Fruit fly (Drosophila melanogaster): Measurements from ENCODE around the gene CG13040.
A peak's percentile ranks its signal among the peaks of the same experiment; 100 is the strongest.

The CG13040 gene

dm6 chr3L:16328207-16328891 is 1.8 kb upstream of the CG13040 start, which contains the start of gene CG13058 (continued):
- TF ChIP-seq zen (tag; optimal IDR thresholded peaks at IDR 0.05) (no peak), Mrtf (GFP tag; IDR thresholded peaks at IDR 0.05) (no peak), CG11560 (tag; IDR thresholded peaks at IDR 0.05) (0 out of 3 replicates have a peak, but pooled peaks have one; percentile 41), Dip2 (GFP tag; IDR thresholded peaks at IDR 0.05) (no peak), da (GFP tag; optimal IDR thresholded peaks at IDR 0.05) (no peak), nom (GFP tag; optimal IDR thresholded peaks at IDR 0.05) (no peak), E2f2 (GFP tag; IDR thresholded peaks at IDR 0.05) (peak; percentile 56), cato (GFP tag; optimal IDR thresholded peaks at IDR 0.05; ENCODE audit: borderline replicate concordance) (no peak), CG14014 (GFP tag; IDR thresholded peaks at IDR 0.05) (peak; percentile 82), Sry-δ (GFP tag; optimal IDR thresholded peaks at IDR 0.05) (peak; percentile 32), CG7963 (GFP tag; IDR thresholded peaks at IDR 0.05; ENCODE audit: partially characterized antibody) (no peak), CG17912 (GFP tag; optimal IDR thresholded peaks at IDR 0.05) (no peak), CG13296 (GFP tag; optimal IDR thresholded peaks at IDR 0.05) (peak; percentile 72), HLHmδ (GFP tag; optimal IDR thresholded peaks at IDR 0.05) (no peak), CG12155 (GFP tag; optimal IDR thresholded peaks at IDR 0.05) (peak; percentile 29), en (GFP tag; optimal IDR thresholded peaks at IDR 0.05) (no peak), CG31441 (GFP tag; IDR thresholded peaks at IDR 0.05) (0 out of 2 replicates have a peak, but pooled peaks have one; percentile 42), luna (GFP tag; optimal IDR thresholded peaks at IDR 0.05) (no peak), tin (GFP tag; optimal IDR thresholded peaks at IDR 0.05) (peak; percentile 25), bbx (GFP tag; IDR thresholded peaks at IDR 0.05; ENCODE audit: partially characterized antibody) (no peak), abd-A (tag; optimal IDR thresholded peaks at IDR 0.05) (no peak), insv (GFP tag; optimal IDR thresholded peaks at IDR 0.05) (no peak), BtbVII (GFP tag; optimal IDR thresholded peaks at IDR 0.05) (peak; percentile 51), CG33213 (GFP tag; optimal IDR thresholded peaks at IDR 0.05) (no peak), CG12299 (tag; optimal IDR thresholded peaks at IDR 0.05) (no peak), ase (GFP tag; IDR thresholded peaks at IDR 0.05) (no peak), Tbp (GFP tag; optimal IDR thresholded peaks at IDR 0.05) (no peak), CG7987 (GFP tag; optimal IDR thresholded peaks at IDR 0.05) (peak; percentile 9), CG32767 (GFP tag; IDR thresholded peaks at IDR 0.05) (peak; percentile 71; the same call in 1 of the 2 replicates), CG10565 (GFP tag; optimal IDR thresholded peaks at IDR 0.05) (no peak), Dek (tag; optimal IDR thresholded peaks at IDR 0.05) (peak; percentile 60), CG1024 (GFP tag; IDR thresholded peaks at IDR 0.05) (peak; percentile 59), CG6683 (GFP tag; optimal IDR thresholded peaks at IDR 0.05) (no peak), Hmx (GFP tag; optimal IDR thresholded peaks at IDR 0.05) (no peak), CG17359 (tag; optimal IDR thresholded peaks at IDR 0.05) (peak; percentile 53), psq (GFP tag; optimal IDR thresholded peaks at IDR 0.05) (no peak), CG7928 (GFP tag; optimal IDR thresholded peaks at IDR 0.05) (peak; percentile 25), CG7271 (tag; optimal IDR thresholded peaks at IDR 0.05) (no peak), slbo (GFP tag; IDR thresholded peaks at IDR 0.05) (peak; percentile 79), NK7.1 (GFP tag; optimal IDR thresholded peaks at IDR 0.05) (no peak), prd (optimal IDR thresholded peaks at IDR 0.05) (no peak), prd (GFP tag; IDR thresholded peaks at IDR 0.05) (no peak; the same call in 2 of the 3 replicates), sens (GFP tag) (peak; percentile 40), dpn (GFP tag; optimal IDR thresholded peaks at IDR 0.05) (peak in 1 of 2 experiments; percentile 48), CG14667 (GFP tag; IDR thresholded peaks at IDR 0.05) (0 out of 2 replicates have a peak, but pooled peaks have one; percentile 22), CG11504 (tag; optimal IDR thresholded peaks at IDR 0.05) (peak; percentile 83), TFAM (GFP tag; optimal IDR thresholded peaks at IDR 0.05) (no peak), CG14965 (GFP tag; optimal IDR thresholded peaks at IDR 0.05; ENCODE audit: borderline replicate concordance) (no peak), Hsf (GFP tag; optimal IDR thresholded peaks at IDR 0.05) (peak; percentile 57), Opbp (GFP tag; IDR thresholded peaks at IDR 0.05; ENCODE audit: partially characterized antibody) (no peak)
